Fruit fly (Drosophila melanogaster): Measurements from ENCODE around the gene Pdss2.

dm6 chr3L:21064587-21064986, 36.9 kb downstream of the Pdss2 start:
- TF ChIP-seq Mio (GFP tag; optimal IDR thresholded peaks at IDR 0.05) (no peak), Vsx2 (GFP tag; optimal IDR thresholded peaks at IDR 0.05; ENCODE audit: partially characterized antibody) (no peak), OdsH (GFP tag; optimal IDR thresholded peaks at IDR 0.05) (no peak), brk (GFP tag; optimal IDR thresholded peaks at IDR 0.05) (no peak), h (GFP tag; optimal IDR thresholded peaks at IDR 0.05) (no peak), Sp1 (GFP tag; optimal IDR thresholded peaks at IDR 0.05) (no peak), lola (GFP tag; optimal IDR thresholded peaks at IDR 0.05) (no peak)
